Worm (Caenorhabditis elegans) whole organism, L2 larva: ENCODE measurements around the gene cyp-14A4.

Source experiments
- blmp-1 ChIP-seq: sonication (generic microtip); optimal IDR thresholded peaks from 2 replicates; lab custom pipeline; 2017; ENCODE audit warnings: missing genetic modification characterization, mild to moderate bottlenecking, missing compliant biosample characterization, antibody characterized with exemption, moderate library complexity; ENCODE audit not compliant: insufficient read depth
- lin-11 ChIP-seq: fragments of 150-350 bp; sonication (generic microtip); optimal IDR thresholded peaks from 2 replicates; lab custom pipeline; 2014; ENCODE audit warnings: missing biosample characterization, missing genetic modification characterization, inconsistent platforms, mixed read lengths
- lin-13 ChIP-seq: fragments of 150-350 bp; optimal IDR thresholded peaks from 2 replicates; lab custom pipeline; 2014; ENCODE audit warnings: missing biosample characterization, missing genetic modification reagents, missing genetic modification characterization
- nhr-11 ChIP-seq: fragments of 150-350 bp; optimal IDR thresholded peaks from 2 replicates; lab custom pipeline; 2014; ENCODE audit warnings: missing biosample characterization, missing genetic modification characterization
- nhr-25 ChIP-seq: fragments of 150-350 bp; sonication (generic microtip); optimal IDR thresholded peaks from 3 replicates; lab custom pipeline; 2014; ENCODE audit warnings: missing biosample characterization, missing genetic modification characterization
- nhr-6 ChIP-seq: fragments of 150-350 bp; optimal IDR thresholded peaks from 2 replicates; lab custom pipeline; 2014; ENCODE audit warnings: missing biosample characterization, missing genetic modification characterization
- unc-39 ChIP-seq: fragments of 150-350 bp; optimal IDR thresholded peaks from 2 replicates; lab custom pipeline; 2014; ENCODE audit warnings: missing biosample characterization, missing genetic modification characterization
- unc-62 ChIP-seq: fragments of 150-350 bp; optimal IDR thresholded peaks from 2 replicates; lab custom pipeline; 2014; ENCODE audit warnings: missing biosample characterization, missing genetic modification reagents, missing genetic modification characterization

ce11 chrX:13264550-13264949 lies 19.4 kb downstream of the cyp-14A4 start:
- TF ChIP-seq unc-39 (tag; lab: Kevin White, UChicago): no peak
- no peak for TF ChIP-seq nhr-25 (tag; lab: Kevin White, UChicago)
- no peak for TF ChIP-seq nhr-6 (tag; lab: Kevin White, UChicago)
- TF ChIP-seq unc-62 (GFP tag; lab: Kevin White, UChicago): no peak
- TF ChIP-seq blmp-1 (tag; lab: Kevin White, UChicago): no peak
- TF ChIP-seq lin-13 (GFP tag; lab: Kevin White, UChicago): no peak
- peak; percentile 28 for TF ChIP-seq lin-11 (tag; lab: Kevin White, UChicago)
- no peak for TF ChIP-seq nhr-11 (tag; lab: Kevin White, UChicago)
